Fruit fly (Drosophila melanogaster) whole organism, adult: ENCODE results near the gene CCT1.

ENCODE experiments used
- CG11617 ChIP-seq: fragments of 200-800 bp; sonication (Bioruptor generic); optimal IDR thresholded peaks from 2 replicates; lab custom pipeline; 2017; ENCODE audit warnings: mild to moderate bottlenecking, missing biosample characterization, missing genetic modification reagents, missing genetic modification characterization
- CG12768 ChIP-seq: fragments of 200-800 bp; sonication (Bioruptor generic); optimal IDR thresholded peaks from 2 replicates; lab custom pipeline; 2017; ENCODE audit warnings: missing biosample characterization, missing genetic modification characterization, mild to moderate bottlenecking, moderate library complexity, missing genetic modification reagents
- CG14711 ChIP-seq: fragments of 200-800 bp; sonication (Bioruptor generic); optimal IDR thresholded peaks from 2 replicates; lab custom pipeline; 2018; ENCODE audit warnings: missing biosample characterization, mild to moderate bottlenecking, missing genetic modification characterization, moderate library complexity
- CG33017 ChIP-seq: fragments of 200-800 bp; sonication (Bioruptor generic); optimal IDR thresholded peaks from 2 replicates; lab custom pipeline; 2018; ENCODE audit warnings: missing biosample characterization, mild to moderate bottlenecking, missing genetic modification characterization, moderate library complexity
- CG7101 ChIP-seq: fragments of 200-800 bp; sonication (Bioruptor generic); optimal IDR thresholded peaks from 2 replicates; lab custom pipeline; 2018; ENCODE audit warnings: missing biosample characterization, mild to moderate bottlenecking, missing genetic modification characterization, moderate library complexity
- Clk ChIP-seq: fragments of 200-800 bp; sonication (Bioruptor generic); optimal IDR thresholded peaks from 2 replicates; lab custom pipeline; 2017; ENCODE audit warnings: missing biosample characterization, missing genetic modification characterization
- Crg-1 ChIP-seq: fragments of 200-800 bp; sonication (Bioruptor generic); optimal IDR thresholded peaks from 2 replicates; lab custom pipeline; 2016; ENCODE audit warnings: missing biosample characterization, missing genetic modification characterization
- Hr96 ChIP-seq: fragments of 200-800 bp; sonication (Bioruptor generic); optimal IDR thresholded peaks from 2 replicates; lab custom pipeline; 2016; ENCODE audit warnings: missing biosample characterization, missing genetic modification characterization
- Mnt ChIP-seq: fragments of 200-800 bp; sonication (Bioruptor generic); optimal IDR thresholded peaks from 2 replicates; lab custom pipeline; 2016; ENCODE audit warnings: missing biosample characterization, mild to moderate bottlenecking, missing genetic modification characterization
- cnc ChIP-seq, 2 experiments: fragments of >200 bp; optimal IDR thresholded peaks; 2 replicates each; lab custom pipeline; 2017
- kay ChIP-seq: fragments of 200-800 bp; sonication (Bioruptor generic); peaks from one replicate; lab custom pipeline; 2016; ENCODE audit warnings: missing biosample characterization, missing genetic modification characterization, borderline replicate concordance
- ovo ChIP-seq: fragments of 200-800 bp; sonication (Bioruptor generic); optimal IDR thresholded peaks from 2 replicates; lab custom pipeline; 2016; ENCODE audit warnings: missing biosample characterization, missing genetic modification characterization
- pad ChIP-seq: fragments of 200-800 bp; sonication (Bioruptor generic); optimal IDR thresholded peaks from 3 replicates; lab custom pipeline; 2017; ENCODE audit warnings: missing biosample characterization, missing genetic modification characterization, mild to moderate bottlenecking, moderate library complexity, missing genetic modification reagents
- tj ChIP-seq: fragments of 200-800 bp; sonication (Bioruptor generic); optimal IDR thresholded peaks from 3 replicates; lab custom pipeline; 2017; ENCODE audit warnings: missing biosample characterization, mild to moderate bottlenecking, missing genetic modification characterization, moderate library complexity

DNA sequence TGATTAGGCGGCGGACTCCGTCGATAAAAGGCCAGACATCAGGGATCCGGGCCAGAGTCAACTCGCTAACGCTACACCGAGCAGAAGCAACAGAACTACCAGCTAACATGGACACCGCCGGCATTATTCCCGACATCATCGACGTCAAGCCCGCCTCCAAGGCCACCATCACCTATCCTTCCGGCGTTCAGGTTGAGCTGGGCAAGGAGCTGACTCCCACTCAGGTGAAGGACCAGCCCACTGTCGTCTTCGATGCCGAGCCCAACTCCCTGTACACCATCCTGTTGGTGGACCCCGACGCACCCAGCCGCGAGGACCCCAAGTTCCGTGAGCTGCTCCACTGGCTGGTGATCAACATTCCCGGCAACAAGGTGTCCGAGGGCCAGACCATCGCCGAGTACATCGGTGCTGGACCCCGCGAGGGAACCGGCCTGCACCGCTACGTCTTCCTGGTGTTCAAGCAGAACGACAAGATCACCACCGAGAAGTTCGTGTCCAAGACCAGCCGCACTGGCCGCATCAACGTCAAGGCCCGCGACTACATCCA, 25.2 kb downstream of the CCT1 start, which contains the start of gene Pebp1:
- no peak for TF ChIP-seq cnc (optimal IDR thresholded peaks at IDR 0.05; lab: Kevin White, UChicago)
- no peak for TF ChIP-seq CG11617 (GFP tag; lab: Kevin White, UChicago)
- TF ChIP-seq kay, result no peak
- TF ChIP-seq pad (GFP tag; lab: Kevin White, UChicago), result no peak
- no peak for TF ChIP-seq Clk (GFP tag; lab: Kevin White, UChicago)
- no peak for TF ChIP-seq ovo (GFP tag; lab: Kevin White, UChicago)
- TF ChIP-seq Crg-1, result no peak
- no peak for TF ChIP-seq tj (GFP tag; lab: Kevin White, UChicago)
- TF ChIP-seq Hr96 (GFP tag; lab: Kevin White, UChicago), result no peak
- TF ChIP-seq CG7101 (tag; lab: Kevin White, UChicago), result no peak
- no peak for TF ChIP-seq Mnt (GFP tag; lab: Kevin White, UChicago)
- TF ChIP-seq CG33017 (tag; lab: Kevin White, UChicago), result no peak
- no peak for TF ChIP-seq CG14711 (tag; lab: Kevin White, UChicago)
- no peak for TF ChIP-seq CG12768
